Fruit fly (Drosophila melanogaster) whole organism, adult: Measurements from ENCODE around the gene Atg18b.

Source experiments
- CG11617 ChIP-seq: fragments of 200-800 bp; sonication (Bioruptor generic); optimal IDR thresholded peaks from 2 replicates; lab custom pipeline; 2017; ENCODE audit warnings: mild to moderate bottlenecking, missing biosample characterization, missing genetic modification reagents, missing genetic modification characterization
- CG12768 ChIP-seq: fragments of 200-800 bp; sonication (Bioruptor generic); optimal IDR thresholded peaks from 2 replicates; lab custom pipeline; 2017; ENCODE audit warnings: missing biosample characterization, missing genetic modification characterization, mild to moderate bottlenecking, moderate library complexity, missing genetic modification reagents
- CG14711 ChIP-seq: fragments of 200-800 bp; sonication (Bioruptor generic); optimal IDR thresholded peaks from 2 replicates; lab custom pipeline; 2018; ENCODE audit warnings: missing biosample characterization, mild to moderate bottlenecking, missing genetic modification characterization, moderate library complexity
- CG33017 ChIP-seq: fragments of 200-800 bp; sonication (Bioruptor generic); optimal IDR thresholded peaks from 2 replicates; lab custom pipeline; 2018; ENCODE audit warnings: missing biosample characterization, mild to moderate bottlenecking, missing genetic modification characterization, moderate library complexity
- CG5204 ChIP-seq: fragments of 200-800 bp; sonication (Bioruptor generic); optimal IDR thresholded peaks from 2 replicates; lab custom pipeline; 2016; ENCODE audit warnings: missing biosample characterization, missing genetic modification characterization
- Crg-1 ChIP-seq: fragments of 200-800 bp; sonication (Bioruptor generic); optimal IDR thresholded peaks from 2 replicates; lab custom pipeline; 2016; ENCODE audit warnings: missing biosample characterization, missing genetic modification characterization
- Hr96 ChIP-seq: fragments of 200-800 bp; sonication (Bioruptor generic); optimal IDR thresholded peaks from 2 replicates; lab custom pipeline; 2016; ENCODE audit warnings: missing biosample characterization, missing genetic modification characterization
- kay ChIP-seq: fragments of 200-800 bp; sonication (Bioruptor generic); peaks from one replicate; lab custom pipeline; 2016; ENCODE audit warnings: missing biosample characterization, missing genetic modification characterization, borderline replicate concordance
- ovo ChIP-seq: fragments of 200-800 bp; sonication (Bioruptor generic); optimal IDR thresholded peaks from 2 replicates; lab custom pipeline; 2016; ENCODE audit warnings: missing biosample characterization, missing genetic modification characterization
- pad ChIP-seq: fragments of 200-800 bp; sonication (Bioruptor generic); optimal IDR thresholded peaks from 3 replicates; lab custom pipeline; 2017; ENCODE audit warnings: missing biosample characterization, missing genetic modification characterization, mild to moderate bottlenecking, moderate library complexity, missing genetic modification reagents
- tj ChIP-seq: fragments of 200-800 bp; sonication (Bioruptor generic); optimal IDR thresholded peaks from 3 replicates; lab custom pipeline; 2017; ENCODE audit warnings: missing biosample characterization, mild to moderate bottlenecking, missing genetic modification characterization, moderate library complexity

dm6 chr2L:21169863-21170262, 50.5 kb downstream of the Atg18b start:
- TF ChIP-seq pad (GFP tag; lab: Kevin White, UChicago) (no peak), CG5204 (no peak), tj (no peak), Hr96 (GFP tag; lab: Kevin White, UChicago) (no peak), CG12768 (GFP tag; lab: Kevin White, UChicago) (no peak), kay (no peak), CG14711 (no peak), CG11617 (GFP tag; lab: Kevin White, UChicago) (no peak), CG33017 (tag; lab: Kevin White, UChicago) (no peak), Crg-1 (no peak), ovo (GFP tag; lab: Kevin White, UChicago) (no peak)
